Worm (Caenorhabditis elegans) whole organism, late embryonic: ENCODE results near the gene srh-147.

Source experiments
- ama-1 ChIP-seq: fragments of 150-350 bp; optimal IDR thresholded peaks from 2 replicates; lab custom pipeline; 2014
- ceh-9 ChIP-seq: sonication (generic microtip); optimal IDR thresholded peaks from 2 replicates; lab custom pipeline; 2016; ENCODE audit warnings: mild to moderate bottlenecking, missing genetic modification characterization, inconsistent platforms, missing compliant biosample characterization
- dve-1 ChIP-seq: sonication (generic microtip); optimal IDR thresholded peaks from 2 replicates; lab custom pipeline; 2017; ENCODE audit warnings: antibody characterized with exemption, mild to moderate bottlenecking, missing genetic modification characterization, missing compliant biosample characterization
- ets-4 ChIP-seq: sonication (generic microtip); optimal IDR thresholded peaks from 2 replicates; lab custom pipeline; 2016; ENCODE audit warnings: missing genetic modification characterization, missing compliant biosample characterization
- fkh-10 ChIP-seq: fragments of 150-350 bp; optimal IDR thresholded peaks from 2 replicates; lab custom pipeline; 2014; ENCODE audit warnings: missing biosample characterization, missing genetic modification reagents, missing genetic modification characterization
- fkh-6 ChIP-seq: sonication (generic microtip); optimal IDR thresholded peaks from 2 replicates; lab custom pipeline; 2016; ENCODE audit warnings: missing genetic modification characterization, missing compliant biosample characterization
- pax-1 ChIP-seq: fragments of 150-350 bp; optimal IDR thresholded peaks from 2 replicates; lab custom pipeline; 2014; ENCODE audit warnings: missing biosample characterization, missing genetic modification characterization

DNA sequence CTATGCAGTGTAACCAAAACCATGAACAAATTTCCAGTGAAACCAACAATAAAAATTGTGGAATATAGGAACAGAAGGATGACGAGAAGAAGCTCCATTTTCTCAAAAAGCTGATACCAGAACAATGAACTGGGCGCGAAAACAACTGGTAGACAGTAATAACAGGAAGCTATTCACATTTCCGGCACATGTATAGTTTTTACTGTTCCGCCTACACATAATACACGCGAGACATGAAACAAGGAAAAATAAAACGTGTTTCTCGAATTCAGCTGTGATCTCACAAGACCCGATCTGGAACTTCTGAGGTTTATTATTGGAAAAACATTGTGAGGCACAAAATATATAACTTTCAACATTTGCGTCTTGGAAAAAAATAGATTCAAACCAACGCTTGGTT, 40.6 kb downstream of the srh-147 start, which contains the start of gene srsx-36:
- TF ChIP-seq ama-1 (lab: Kevin White, UChicago) (no peak), fkh-6 (tag; lab: Kevin White, UChicago) (no peak), dve-1 (tag; lab: Kevin White, UChicago) (no peak), pax-1 (tag; lab: Kevin White, UChicago) (no peak), fkh-10 (GFP tag; lab: Kevin White, UChicago) (no peak), ets-4 (tag; lab: Kevin White, UChicago) (no peak), ceh-9 (tag; lab: Kevin White, UChicago) (no peak)
